Worm (Caenorhabditis elegans): Measurements from ENCODE around the gene C55A6.10.

DNA sequence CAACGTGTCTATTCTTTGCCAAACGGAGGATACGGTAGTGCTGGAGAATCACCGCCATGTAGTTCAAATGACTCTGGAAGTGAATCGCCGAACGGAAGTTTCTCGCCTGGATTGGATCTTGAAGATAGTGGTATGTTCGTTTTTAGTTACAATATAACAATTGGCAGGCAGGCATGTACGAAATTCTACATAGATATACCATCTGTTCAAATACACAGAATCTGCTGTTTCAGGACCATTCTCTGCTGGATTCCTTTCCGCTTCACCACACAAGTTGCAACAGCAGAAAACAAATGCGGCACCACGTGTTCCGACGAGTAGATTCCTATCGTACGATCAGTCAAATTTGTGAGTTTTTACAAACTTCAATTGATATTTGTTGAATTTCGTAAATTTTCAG lies 34.4 kb downstream of the C55A6.10 start:
- TF ChIP-seq him-1 (tag; optimal IDR thresholded peaks at IDR 0.05), result no peak
- no peak for TF ChIP-seq W03F9.2 (tag; optimal IDR thresholded peaks at IDR 0.05)
- TF ChIP-seq dao-5 (tag; optimal IDR thresholded peaks at IDR 0.05), result no peak
